Worm (Caenorhabditis elegans): ENCODE data around the gene osm-6.

The osm-6 gene

DNA sequence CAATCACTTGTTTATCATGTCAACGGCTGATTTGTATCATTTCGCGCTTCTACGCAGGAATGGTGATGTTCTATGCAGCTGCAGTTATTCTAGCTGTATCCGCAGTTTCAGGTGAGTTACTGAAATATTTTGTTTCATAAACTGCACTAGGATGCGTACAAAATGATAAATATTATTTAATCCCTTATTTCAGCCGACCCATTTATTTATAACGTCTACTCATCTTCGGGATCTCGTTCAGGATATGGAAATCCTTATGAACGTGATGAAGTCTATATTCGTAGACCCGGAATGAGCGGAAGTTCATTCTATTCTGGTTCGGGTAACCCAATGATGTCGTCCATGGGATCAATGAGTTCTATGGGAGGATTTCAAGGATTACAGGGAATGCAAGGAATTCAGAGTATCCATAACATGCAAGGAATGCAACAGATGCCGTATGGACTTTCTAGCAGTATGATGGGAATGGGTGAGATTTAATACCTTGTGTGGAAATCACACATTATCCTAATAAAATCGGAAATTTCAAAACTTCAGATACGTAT is 1.9 kb upstream of the osm-6 start, which contains the start of gene F58H1.2:
Gene F58H1.2 (plus strand): TSS at position 51 of the 545 bp plus-strand sequence.
- no peak for TF ChIP-seq sma-9 (GFP tag; optimal IDR thresholded peaks at IDR 0.05)
- TF ChIP-seq sma-9 (tag; optimal IDR thresholded peaks at IDR 0.05) = no peak
- no peak for TF ChIP-seq nhr-237 (tag; optimal IDR thresholded peaks at IDR 0.05)
- TF ChIP-seq ZK546.5 (tag; optimal IDR thresholded peaks at IDR 0.05) = no peak
- TF ChIP-seq peb-1 (tag; optimal IDR thresholded peaks at IDR 0.05) = no peak
- no peak for TF ChIP-seq nhr-77 (tag; optimal IDR thresholded peaks at IDR 0.05)
- TF ChIP-seq zag-1 (tag; optimal IDR thresholded peaks at IDR 0.05) = no peak
- no peak for TF ChIP-seq unc-55 (GFP tag; optimal IDR thresholded peaks at IDR 0.05)
- TF ChIP-seq skn-1 (tag; optimal IDR thresholded peaks at IDR 0.05) = no peak
- TF ChIP-seq F13H6.1 (tag; optimal IDR thresholded peaks at IDR 0.05) = no peak
- TF ChIP-seq lin-13 (GFP tag; optimal IDR thresholded peaks at IDR 0.05) = no peak
- no peak for TF ChIP-seq nhr-11 (tag; optimal IDR thresholded peaks at IDR 0.05)

DNA sequence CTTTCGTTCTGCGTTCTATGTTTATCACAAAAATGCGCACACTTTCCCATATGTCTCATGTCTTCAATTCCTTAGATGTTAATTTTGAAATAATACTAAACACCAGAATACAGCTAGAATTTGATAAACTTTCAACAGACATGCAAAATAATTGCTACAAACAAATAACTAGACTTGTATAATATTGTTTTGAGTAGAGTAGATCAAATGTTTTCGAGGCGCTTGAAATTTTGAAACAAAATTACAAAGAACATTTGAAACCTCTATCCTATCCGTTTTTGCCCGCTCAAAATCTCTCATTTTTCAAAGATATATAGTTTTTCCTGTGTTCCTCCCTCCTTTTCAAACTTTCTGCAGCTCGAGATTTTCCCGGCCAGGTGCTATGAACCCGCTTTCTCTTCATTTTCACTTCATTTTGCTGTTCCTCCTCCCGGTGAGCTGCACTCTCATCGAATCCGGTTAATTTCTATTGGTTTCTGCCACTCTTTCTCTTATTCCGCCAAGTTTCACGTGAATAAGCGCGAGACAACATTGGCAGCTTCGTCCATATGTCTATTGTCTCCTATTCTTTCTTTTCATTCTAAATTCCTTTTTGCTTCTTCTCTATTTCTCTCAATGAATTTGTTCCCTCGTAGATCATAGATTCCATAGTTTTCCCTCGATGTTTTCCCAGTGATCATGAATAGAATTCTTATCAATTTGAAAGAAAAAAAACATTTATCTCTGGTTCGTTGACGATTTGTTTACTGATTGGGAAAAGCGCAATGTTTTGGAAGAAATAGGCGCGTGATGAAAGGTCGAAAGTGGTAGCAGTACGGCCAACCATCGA is 5.3 kb downstream of the osm-6 start:
- TF ChIP-seq snpc-4 (tag; optimal IDR thresholded peaks at IDR 0.05) (no peak), nhr-10 (tag; optimal IDR thresholded peaks at IDR 0.05) (no peak), lsy-2 (tag; optimal IDR thresholded peaks at IDR 0.05) (peak in 1 of 2 experiments; percentile 31), mdl-1 (tag; optimal IDR thresholded peaks at IDR 0.05) (no peak), unc-39 (tag; optimal IDR thresholded peaks at IDR 0.05) (no peak), blmp-1 (tag; optimal IDR thresholded peaks at IDR 0.05; ENCODE audit: insufficient read depth) (no peak), crh-2 (tag; optimal IDR thresholded peaks at IDR 0.05) (peak; percentile 54), C34F6.9 (tag; optimal IDR thresholded peaks at IDR 0.05) (peak; percentile 62), unc-62 (GFP tag; optimal IDR thresholded peaks at IDR 0.05) (no peak), peb-1 (tag; optimal IDR thresholded peaks at IDR 0.05) (no peak), fos-1 (tag; optimal IDR thresholded peaks at IDR 0.05) (peak; percentile 9), nhr-21 (tag; optimal IDR thresholded peaks at IDR 0.05) (no peak), nhr-12 (tag; optimal IDR thresholded peaks at IDR 0.05) (no peak), ztf-4 (tag; optimal IDR thresholded peaks at IDR 0.05) (no peak), lin-13 (GFP tag; optimal IDR thresholded peaks at IDR 0.05) (no peak), ztf-1 (GFP tag; conservative IDR thresholded peaks at IDR 0.05) (no peak), nhr-129 (tag; optimal IDR thresholded peaks at IDR 0.05) (peak; percentile 63), aly-2 (tag; optimal IDR thresholded peaks at IDR 0.05) (no peak), ama-1 (optimal IDR thresholded peaks at IDR 0.05) (no peak), elt-1 (tag; optimal IDR thresholded peaks at IDR 0.05) (no peak), ztf-11 (tag; optimal IDR thresholded peaks at IDR 0.05) (no peak), lin-39 (tag; optimal IDR thresholded peaks at IDR 0.05) (no peak), sem-4 (tag; optimal IDR thresholded peaks at IDR 0.05) (no peak), unc-55 (GFP tag; optimal IDR thresholded peaks at IDR 0.05) (peak; percentile 27), Y55F3AM.14 (GFP tag; optimal IDR thresholded peaks at IDR 0.05) (no peak), elt-3 (tag; optimal IDR thresholded peaks at IDR 0.05) (no peak), ceh-16 (tag; optimal IDR thresholded peaks at IDR 0.05) (no peak), alr-1 (tag; optimal IDR thresholded peaks at IDR 0.05) (no peak), ZK546.5 (tag; optimal IDR thresholded peaks at IDR 0.05) (no peak), R02D3.7 (tag; optimal IDR thresholded peaks at IDR 0.05) (no peak), nhr-25 (tag; optimal IDR thresholded peaks at IDR 0.05) (no peak), F13H6.1 (tag; optimal IDR thresholded peaks at IDR 0.05) (peak; percentile 42), egl-27 (tag; optimal IDR thresholded peaks at IDR 0.05) (no peak), gmeb-1 (tag; optimal IDR thresholded peaks at IDR 0.05) (no peak), nhr-11 (tag; optimal IDR thresholded peaks at IDR 0.05) (no peak), lin-11 (tag; optimal IDR thresholded peaks at IDR 0.05) (no peak), mab-5 (tag; optimal IDR thresholded peaks at IDR 0.05) (no peak), nhr-237 (tag; optimal IDR thresholded peaks at IDR 0.05) (no peak), nhr-23 (tag; optimal IDR thresholded peaks at IDR 0.05) (no peak), nhr-6 (tag; optimal IDR thresholded peaks at IDR 0.05) (no peak), sma-3 (GFP tag; optimal IDR thresholded peaks at IDR 0.05) (no peak), sma-9 (GFP tag; optimal IDR thresholded peaks at IDR 0.05) (peak; percentile 49), sma-9 (tag; optimal IDR thresholded peaks at IDR 0.05) (no peak), ceh-82 (tag; optimal IDR thresholded peaks at IDR 0.05) (no peak), zag-1 (tag; optimal IDR thresholded peaks at IDR 0.05) (no peak), mbf-1 (tag; optimal IDR thresholded peaks at IDR 0.05) (no peak), skn-1 (tag; optimal IDR thresholded peaks at IDR 0.05) (no peak), nhr-77 (tag; optimal IDR thresholded peaks at IDR 0.05) (no peak), dmd-4 (tag; optimal IDR thresholded peaks at IDR 0.05) (no peak)
